Worm (Caenorhabditis elegans) whole organism, late embryonic: ENCODE results near the gene tbc-13.

Experiments
- C38D4.7 ChIP-seq: fragments of 200-800 bp; sonication (Bioruptor generic); optimal IDR thresholded peaks from 2 replicates; lab custom pipeline; 2018; ENCODE audit warnings: mild to moderate bottlenecking, missing genetic modification characterization, moderate library complexity, missing compliant biosample characterization
- K02D7.2 ChIP-seq: sonication (generic microtip); optimal IDR thresholded peaks from 2 replicates; lab custom pipeline; 2017; ENCODE audit warnings: mild to moderate bottlenecking, missing genetic modification characterization, missing compliant biosample characterization
- K09A11.1 ChIP-seq: sonication (generic microtip); optimal IDR thresholded peaks from 2 replicates; lab custom pipeline; 2017; ENCODE audit warnings: antibody characterized with exemption, mild to moderate bottlenecking, missing genetic modification characterization, missing compliant biosample characterization; ENCODE audit not compliant: insufficient read depth
- T23F11.4 ChIP-seq: fragments of 200-800 bp; sonication (Bioruptor generic); optimal IDR thresholded peaks from 2 replicates; lab custom pipeline; 2018; ENCODE audit warnings: mild to moderate bottlenecking, missing genetic modification characterization, missing compliant biosample characterization
- Y22D7AL.16 ChIP-seq: sonication (generic microtip); optimal IDR thresholded peaks from 2 replicates; lab custom pipeline; 2016; ENCODE audit warnings: missing genetic modification characterization, missing compliant biosample characterization
- ahr-1 ChIP-seq: sonication (generic microtip); optimal IDR thresholded peaks from 2 replicates; lab custom pipeline; 2016; ENCODE audit warnings: missing genetic modification characterization, missing compliant biosample characterization
- ama-1 ChIP-seq: fragments of 150-350 bp; optimal IDR thresholded peaks from 2 replicates; lab custom pipeline; 2014
- ceh-14 ChIP-seq: sonication (generic microtip); optimal IDR thresholded peaks from 2 replicates; lab custom pipeline; 2016; ENCODE audit warnings: missing genotype, missing genetic modification characterization, missing compliant biosample characterization
- ceh-18 ChIP-seq: sonication (generic microtip); optimal IDR thresholded peaks from 2 replicates; lab custom pipeline; 2016; ENCODE audit warnings: missing genetic modification characterization, missing compliant biosample characterization
- ceh-19 ChIP-seq: fragments of 200-800 bp; sonication (Bioruptor generic); optimal IDR thresholded peaks from 2 replicates; lab custom pipeline; 2018; ENCODE audit warnings: mild to moderate bottlenecking, missing genetic modification characterization, missing compliant biosample characterization
- ceh-22 ChIP-seq: sonication (generic microtip); optimal IDR thresholded peaks from 2 replicates; lab custom pipeline; 2017; ENCODE audit warnings: missing biosample characterization, missing genetic modification characterization
- ceh-30 ChIP-seq: fragments of 150-350 bp; optimal IDR thresholded peaks from 2 replicates; lab custom pipeline; 2014; ENCODE audit warnings: missing biosample characterization, missing genetic modification characterization
- ceh-45 ChIP-seq: fragments of 200-800 bp; sonication (Bioruptor generic); IDR thresholded peaks from 2 replicates; pipeline ENCODE4 v1.3.6; 2022; ENCODE audit warnings: missing genetic modification reagents, missing genetic modification characterization, missing compliant biosample characterization
- ceh-48 ChIP-seq: sonication (generic microtip); optimal IDR thresholded peaks from 2 replicates; lab custom pipeline; 2016; ENCODE audit warnings: missing genetic modification characterization, inconsistent platforms, missing compliant biosample characterization
- ceh-6 ChIP-seq: fragments of 200-800 bp; sonication (Bioruptor generic); optimal IDR thresholded peaks from 2 replicates; lab custom pipeline; 2018; ENCODE audit warnings: mild to moderate bottlenecking, missing genetic modification characterization, missing compliant biosample characterization
- che-1 ChIP-seq: sonication (generic microtip); optimal IDR thresholded peaks from 2 replicates; lab custom pipeline; 2016; ENCODE audit warnings: mild to moderate bottlenecking, missing genetic modification characterization, missing compliant biosample characterization
- dmd-4 ChIP-seq: sonication (generic microtip); optimal IDR thresholded peaks from 2 replicates; lab custom pipeline; 2016; ENCODE audit warnings: borderline replicate concordance, missing genetic modification characterization, missing compliant biosample characterization
- dve-1 ChIP-seq: sonication (generic microtip); optimal IDR thresholded peaks from 2 replicates; lab custom pipeline; 2017; ENCODE audit warnings: antibody characterized with exemption, mild to moderate bottlenecking, missing genetic modification characterization, missing compliant biosample characterization
- elt-2 ChIP-seq: sonication (generic microtip); optimal IDR thresholded peaks from 2 replicates; lab custom pipeline; 2016; ENCODE audit warnings: missing genetic modification reagents, missing genetic modification characterization, missing compliant biosample characterization
- elt-4 ChIP-seq: sonication (generic microtip); optimal IDR thresholded peaks from 2 replicates; lab custom pipeline; 2016; ENCODE audit warnings: missing genetic modification characterization, missing compliant biosample characterization
- ets-4 ChIP-seq: sonication (generic microtip); optimal IDR thresholded peaks from 2 replicates; lab custom pipeline; 2016; ENCODE audit warnings: missing genetic modification characterization, missing compliant biosample characterization
- fkh-10 ChIP-seq: fragments of 150-350 bp; optimal IDR thresholded peaks from 2 replicates; lab custom pipeline; 2014; ENCODE audit warnings: missing biosample characterization, missing genetic modification reagents, missing genetic modification characterization
- fkh-6 ChIP-seq: sonication (generic microtip); optimal IDR thresholded peaks from 2 replicates; lab custom pipeline; 2016; ENCODE audit warnings: missing genetic modification characterization, missing compliant biosample characterization
- gmeb-2 ChIP-seq: sonication (generic microtip); optimal IDR thresholded peaks from 2 replicates; lab custom pipeline; 2016; ENCODE audit warnings: missing genetic modification characterization, inconsistent platforms, missing compliant biosample characterization
- hlh-13 ChIP-seq: fragments of 200-800 bp; sonication (Bioruptor generic); optimal IDR thresholded peaks from 2 replicates; lab custom pipeline; 2018; ENCODE audit warnings: mild to moderate bottlenecking, missing genetic modification characterization, missing compliant biosample characterization
- hlh-15 ChIP-seq: sonication (generic microtip); optimal IDR thresholded peaks from 2 replicates; lab custom pipeline; 2016; ENCODE audit warnings: missing genetic modification characterization, missing compliant biosample characterization
- hlh-6 ChIP-seq: sonication (generic microtip); optimal IDR thresholded peaks from 2 replicates; lab custom pipeline; 2016; ENCODE audit warnings: missing genotype, missing genetic modification characterization, missing compliant biosample characterization
- lim-6 ChIP-seq: sonication (generic microtip); optimal IDR thresholded peaks from 2 replicates; lab custom pipeline; 2016; ENCODE audit warnings: missing genetic modification characterization, missing compliant biosample characterization
- madf-2 ChIP-seq: sonication (generic microtip); optimal IDR thresholded peaks from 2 replicates; lab custom pipeline; 2017; ENCODE audit warnings: missing genetic modification characterization, missing compliant biosample characterization
- nfya-1 ChIP-seq: sonication (generic microtip); optimal IDR thresholded peaks from 2 replicates; lab custom pipeline; 2017; ENCODE audit warnings: missing genetic modification characterization, mild to moderate bottlenecking, missing compliant biosample characterization, antibody characterized with exemption, moderate library complexity
- nhr-11 ChIP-seq: fragments of 150-350 bp; optimal IDR thresholded peaks from 2 replicates; lab custom pipeline; 2014; ENCODE audit warnings: missing biosample characterization, missing genetic modification characterization
- nhr-232 ChIP-seq: sonication (generic microtip); optimal IDR thresholded peaks from 2 replicates; lab custom pipeline; 2016; ENCODE audit warnings: missing genetic modification characterization, missing compliant biosample characterization
- pax-1 ChIP-seq: fragments of 150-350 bp; optimal IDR thresholded peaks from 2 replicates; lab custom pipeline; 2014; ENCODE audit warnings: missing biosample characterization, missing genetic modification characterization
- pqm-1 ChIP-seq: sonication (generic microtip); optimal IDR thresholded peaks from 2 replicates; lab custom pipeline; 2016; ENCODE audit warnings: missing genetic modification characterization, missing compliant biosample characterization
- ref-2 ChIP-seq: sonication (generic microtip); optimal IDR thresholded peaks from 2 replicates; lab custom pipeline; 2016; ENCODE audit warnings: missing genetic modification characterization, missing compliant biosample characterization
- rnt-1 ChIP-seq: sonication (generic microtip); optimal IDR thresholded peaks from 2 replicates; lab custom pipeline; 2016; ENCODE audit warnings: missing genetic modification characterization, missing compliant biosample characterization
- sdc-2 ChIP-seq: sonication (generic microtip); optimal IDR thresholded peaks from 2 replicates; lab custom pipeline; 2016; ENCODE audit warnings: missing genotype, missing genetic modification characterization, missing compliant biosample characterization
- sox-4 ChIP-seq: sonication (generic microtip); optimal IDR thresholded peaks from 2 replicates; lab custom pipeline; 2017; ENCODE audit warnings: mild to moderate bottlenecking, missing genetic modification characterization, inconsistent platforms, missing compliant biosample characterization
- ttx-3 ChIP-seq: sonication (generic microtip); optimal IDR thresholded peaks from 2 replicates; lab custom pipeline; 2016; ENCODE audit warnings: missing genetic modification reagents, missing genetic modification characterization, missing compliant biosample characterization
- unc-55 ChIP-seq: sonication (generic microtip); optimal IDR thresholded peaks from 2 replicates; lab custom pipeline; 2017; ENCODE audit warnings: missing biosample characterization, missing genetic modification reagents, missing genetic modification characterization
- unc-86 ChIP-seq: sonication (generic microtip); optimal IDR thresholded peaks from 2 replicates; lab custom pipeline; 2016; ENCODE audit warnings: missing genetic modification characterization, missing compliant biosample characterization
- zip-5 ChIP-seq: sonication (generic microtip); optimal IDR thresholded peaks from 2 replicates; lab custom pipeline; 2016; ENCODE audit warnings: missing genetic modification characterization, missing compliant biosample characterization

Gene tbc-13

ce11 chrX:12458021-12458420 is 26.8 kb upstream of the tbc-13 start (continued):
- peak; percentile 46 for TF ChIP-seq hlh-13 (GFP tag; lab: Kevin White, UChicago)
- no peak for TF ChIP-seq ahr-1 (tag; lab: Kevin White, UChicago)
- peak; percentile 10 for TF ChIP-seq hlh-15
- TF ChIP-seq ets-4 = peak; percentile 13
- no peak for TF ChIP-seq dmd-4 (tag; lab: Kevin White, UChicago)
- TF ChIP-seq nfya-1 (tag; lab: Kevin White, UChicago) = peak; percentile 53
- TF ChIP-seq nhr-232 = peak; percentile 36
- no peak for TF ChIP-seq ceh-30 (tag; lab: Kevin White, UChicago)
- TF ChIP-seq K02D7.2 (tag; lab: Kevin White, UChicago) = peak; percentile 53
- peak; percentile 78 for TF ChIP-seq madf-2 (tag; lab: Kevin White, UChicago)
- no peak for TF ChIP-seq lim-6 (tag; lab: Kevin White, UChicago)
- TF ChIP-seq ref-2 (tag; lab: Kevin White, UChicago) = peak; percentile 47
- peak; percentile 50 for TF ChIP-seq sox-4 (tag; lab: Kevin White, UChicago)
- peak; percentile 72 for TF ChIP-seq ceh-45 (GFP tag; lab: Robert Waterston, UW)
- TF ChIP-seq fkh-10 (GFP tag; lab: Kevin White, UChicago) = no peak
- TF ChIP-seq Y22D7AL.16 (tag; lab: Kevin White, UChicago) = peak; percentile 55
- peak; percentile 65 for TF ChIP-seq ceh-6
- peak; percentile 66 for TF ChIP-seq gmeb-2 (tag; lab: Kevin White, UChicago)
- peak; percentile 61 for TF ChIP-seq C38D4.7 (GFP tag; lab: Kevin White, UChicago)
- TF ChIP-seq nhr-11 (tag; lab: Kevin White, UChicago) = no peak
- peak; percentile 52 for TF ChIP-seq sdc-2 (tag; lab: Kevin White, UChicago)
- no peak for TF ChIP-seq pqm-1 (tag; lab: Kevin White, UChicago)
- peak; percentile 39 for TF ChIP-seq hlh-6
- no peak for TF ChIP-seq ama-1 (lab: Kevin White, UChicago)
- peak; percentile 70 for TF ChIP-seq ceh-19 (GFP tag; lab: Kevin White, UChicago)
- TF ChIP-seq elt-2 (tag; lab: Kevin White, UChicago) = peak; percentile 44
- TF ChIP-seq T23F11.4 (GFP tag; lab: Kevin White, UChicago) = peak; percentile 40
- TF ChIP-seq che-1 (tag; lab: Kevin White, UChicago) = peak; percentile 70
- no peak for TF ChIP-seq zip-5
- no peak for TF ChIP-seq ceh-22
- peak; percentile 17 for TF ChIP-seq ceh-48 (tag; lab: Kevin White, UChicago)
- no peak for TF ChIP-seq ceh-18
- peak; percentile 50 for TF ChIP-seq unc-86
- peak; percentile 67 for TF ChIP-seq dve-1 (tag; lab: Kevin White, UChicago)
- TF ChIP-seq K09A11.1 (tag; lab: Kevin White, UChicago) = no peak
- TF ChIP-seq ttx-3 (tag; lab: Kevin White, UChicago) = peak; percentile 41
- TF ChIP-seq pax-1 (tag; lab: Kevin White, UChicago) = no peak
- peak; percentile 45 for TF ChIP-seq ceh-14 (tag; lab: Kevin White, UChicago)
- TF ChIP-seq elt-4 = no peak
- peak; percentile 39 for TF ChIP-seq fkh-6 (tag; lab: Kevin White, UChicago)

ce11 chrX:12461557-12461956 is 23.3 kb upstream of the tbc-13 start, which contains the start of gene odr-7:
TSS of gene odr-7 (minus strand) at chrX:12461657.
- TF ChIP-seq hlh-13 (GFP tag; lab: Kevin White, UChicago) = no peak
- TF ChIP-seq unc-55 = no peak
- TF ChIP-seq ceh-22 = no peak

DNA sequence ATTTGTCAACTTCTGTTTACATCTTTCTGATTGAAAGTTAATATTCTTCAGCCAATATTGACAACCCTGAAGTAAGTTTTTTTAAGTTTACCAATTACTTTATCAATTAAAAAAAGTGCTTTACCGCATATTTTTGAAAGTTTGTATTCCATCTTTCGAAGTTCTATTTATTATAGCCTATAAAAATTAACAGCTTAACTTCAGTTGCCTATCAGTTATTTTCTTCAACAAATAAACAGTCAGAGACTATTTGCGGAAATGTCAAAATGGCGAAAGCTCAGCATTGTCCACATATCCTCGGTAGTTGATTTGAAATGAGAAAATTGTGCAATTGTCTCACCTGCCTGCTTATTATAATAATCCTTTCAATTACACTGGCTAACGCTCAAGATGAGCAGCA is 21.3 kb upstream of the tbc-13 start, which contains the start of gene T18D3.5:
Gene T18D3.5 (plus strand): TSS at position 301 of the 400 bp plus-strand sequence.
- TF ChIP-seq Y22D7AL.16 (tag; lab: Kevin White, UChicago) (no peak), ceh-14 (tag; lab: Kevin White, UChicago) (no peak), rnt-1 (tag; lab: Kevin White, UChicago) (no peak)
